Worm (Caenorhabditis elegans): Measurements from ENCODE around the gene F14H8.5.

The F14H8.5 gene

ce11 chrV:15013328-15013727, 7.5 kb upstream of the F14H8.5 start:
- no peak for TF ChIP-seq lin-13 (GFP tag; optimal IDR thresholded peaks at IDR 0.05)
- no peak for TF ChIP-seq elt-3 (tag; optimal IDR thresholded peaks at IDR 0.05)
- TF ChIP-seq unc-39 (tag; optimal IDR thresholded peaks at IDR 0.05): no peak
- TF ChIP-seq sma-9 (GFP tag; optimal IDR thresholded peaks at IDR 0.05): no peak
- TF ChIP-seq sma-9 (tag; optimal IDR thresholded peaks at IDR 0.05): no peak
- no peak for TF ChIP-seq skn-1 (tag; optimal IDR thresholded peaks at IDR 0.05)
- TF ChIP-seq snpc-4 (tag; optimal IDR thresholded peaks at IDR 0.05): no peak
- TF ChIP-seq peb-1 (tag; optimal IDR thresholded peaks at IDR 0.05): no peak
- TF ChIP-seq nhr-6 (tag; optimal IDR thresholded peaks at IDR 0.05): no peak
- no peak for TF ChIP-seq crh-2 (tag; optimal IDR thresholded peaks at IDR 0.05)
- TF ChIP-seq ztf-11 (tag; optimal IDR thresholded peaks at IDR 0.05): no peak
- TF ChIP-seq C34F6.9 (tag; optimal IDR thresholded peaks at IDR 0.05): no peak
- TF ChIP-seq R02D3.7 (tag; optimal IDR thresholded peaks at IDR 0.05): no peak
- TF ChIP-seq unc-55 (GFP tag; optimal IDR thresholded peaks at IDR 0.05): no peak

DNA sequence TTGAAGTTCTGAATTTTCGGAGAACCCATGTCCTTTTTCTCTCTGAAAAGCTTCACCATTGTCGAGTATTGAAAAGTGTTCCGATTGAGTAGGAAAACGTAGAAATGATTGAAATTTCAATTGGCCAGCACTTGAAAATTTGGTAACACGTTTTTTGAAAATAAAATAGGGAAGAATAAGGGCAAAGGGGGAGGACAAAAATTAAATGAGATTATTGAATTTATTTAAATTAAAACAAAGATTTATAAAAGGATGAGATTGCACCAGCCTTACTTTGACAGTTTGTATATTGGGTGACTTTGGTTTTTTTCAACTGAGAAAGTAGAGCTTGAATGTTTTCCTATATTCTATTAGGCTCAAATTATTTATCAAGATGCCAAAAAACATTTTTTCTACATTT, 6.7 kb upstream of the F14H8.5 start, which contains the start of gene obr-2:
TSS of gene obr-2 (minus strand) at position 101 of the 400 bp plus-strand sequence.
- TF ChIP-seq nhr-25 (tag; optimal IDR thresholded peaks at IDR 0.05) (no peak), elt-1 (tag; optimal IDR thresholded peaks at IDR 0.05) (no peak), elt-3 (tag; optimal IDR thresholded peaks at IDR 0.05) (no peak), sma-9 (GFP tag; optimal IDR thresholded peaks at IDR 0.05) (no peak), sma-9 (tag; optimal IDR thresholded peaks at IDR 0.05) (no peak), sma-3 (GFP tag; optimal IDR thresholded peaks at IDR 0.05) (no peak), C34F6.9 (tag; optimal IDR thresholded peaks at IDR 0.05) (no peak), sem-4 (tag; optimal IDR thresholded peaks at IDR 0.05) (no peak), Y55F3AM.14 (GFP tag; optimal IDR thresholded peaks at IDR 0.05) (no peak), mdl-1 (tag; optimal IDR thresholded peaks at IDR 0.05) (no peak), nhr-129 (tag; optimal IDR thresholded peaks at IDR 0.05) (no peak), mbf-1 (tag; optimal IDR thresholded peaks at IDR 0.05) (no peak), unc-62 (GFP tag; optimal IDR thresholded peaks at IDR 0.05) (no peak), ZK546.5 (tag; optimal IDR thresholded peaks at IDR 0.05) (no peak), ama-1 (optimal IDR thresholded peaks at IDR 0.05) (no peak), alr-1 (tag; optimal IDR thresholded peaks at IDR 0.05) (no peak), aly-2 (tag; optimal IDR thresholded peaks at IDR 0.05) (no peak), gmeb-1 (tag; optimal IDR thresholded peaks at IDR 0.05) (no peak), ceh-82 (tag; optimal IDR thresholded peaks at IDR 0.05) (no peak), mab-5 (tag; optimal IDR thresholded peaks at IDR 0.05) (no peak)

ce11 chrV:15015799-15016198, 5.0 kb upstream of the F14H8.5 start:
- peak; percentile 33 for TF ChIP-seq sma-9 (GFP tag; optimal IDR thresholded peaks at IDR 0.05)
- no peak for TF ChIP-seq sma-9 (tag; optimal IDR thresholded peaks at IDR 0.05)
- no peak for TF ChIP-seq ceh-82 (tag; optimal IDR thresholded peaks at IDR 0.05)
- TF ChIP-seq zag-1 (tag; optimal IDR thresholded peaks at IDR 0.05): no peak
- TF ChIP-seq nhr-11 (tag; optimal IDR thresholded peaks at IDR 0.05): no peak
- TF ChIP-seq unc-55 (GFP tag; optimal IDR thresholded peaks at IDR 0.05): no peak

ce11 chrV:15016795-15017429, 3.9 kb upstream of the F14H8.5 start:
- TF ChIP-seq nhr-21 (tag; optimal IDR thresholded peaks at IDR 0.05) (no peak), mbf-1 (tag; optimal IDR thresholded peaks at IDR 0.05) (no peak), F13H6.1 (tag; optimal IDR thresholded peaks at IDR 0.05) (peak; percentile 4), nhr-129 (tag; optimal IDR thresholded peaks at IDR 0.05) (peak; percentile 31)

ce11 chrV:15020229-15020628, 603 bp upstream of the F14H8.5 start, which contains the start of gene F14H8.2:
Gene F14H8.2, minus strand, starts transcription at chrV:15020329.
- TF ChIP-seq nhr-23 (tag; optimal IDR thresholded peaks at IDR 0.05): no peak
- no peak for TF ChIP-seq skn-1 (tag; optimal IDR thresholded peaks at IDR 0.05)
- TF ChIP-seq lin-11 (tag; optimal IDR thresholded peaks at IDR 0.05): no peak
- TF ChIP-seq nhr-77 (tag; optimal IDR thresholded peaks at IDR 0.05): no peak
- TF ChIP-seq nhr-237 (tag; optimal IDR thresholded peaks at IDR 0.05): no peak
- TF ChIP-seq fos-1 (tag; optimal IDR thresholded peaks at IDR 0.05): no peak
- no peak for TF ChIP-seq aly-2 (tag; optimal IDR thresholded peaks at IDR 0.05)
- TF ChIP-seq mab-5 (tag; optimal IDR thresholded peaks at IDR 0.05): no peak
- TF ChIP-seq gmeb-1 (tag; optimal IDR thresholded peaks at IDR 0.05): no peak
- no peak for TF ChIP-seq sma-9 (GFP tag; optimal IDR thresholded peaks at IDR 0.05)
- no peak for TF ChIP-seq sma-9 (tag; optimal IDR thresholded peaks at IDR 0.05)
